Fruit fly (Drosophila melanogaster) whole organism, wandering third instar larva: ENCODE measurements around the gene CG14518.

Experiments
- Hr83 ChIP-seq: fragments of 200-300 bp; sonication (Bioruptor generic); optimal IDR thresholded peaks from 2 replicates; lab custom pipeline; 2016; ENCODE audit warnings: missing biosample characterization, mild to moderate bottlenecking, missing genetic modification characterization, moderate library complexity; ENCODE audit not compliant: poor library complexity, severe bottlenecking
- Myc ChIP-seq: fragments of >200 bp; optimal IDR thresholded peaks from 2 replicates; lab custom pipeline; 2017
- N ChIP-seq: fragments of >200 bp; optimal IDR thresholded peaks from 2 replicates; lab custom pipeline; 2018; ENCODE audit warnings: missing biosample characterization, missing external identifiers, missing genetic modification characterization
- br ChIP-seq: fragments of 200-800 bp; sonication (Bioruptor generic); optimal IDR thresholded peaks from 2 replicates; lab custom pipeline; 2016; ENCODE audit warnings: missing biosample characterization, missing genetic modification characterization
- pan ChIP-seq: fragments of >200 bp; optimal IDR thresholded peaks from 2 replicates; lab custom pipeline; 2017
- psq ChIP-seq: fragments of 200-800 bp; sonication (Bioruptor generic); optimal IDR thresholded peaks from 3 replicates; lab custom pipeline; 2017; ENCODE audit warnings: missing biosample characterization, mild to moderate bottlenecking, missing genetic modification characterization, moderate library complexity
- sage ChIP-seq: fragments of 200-800 bp; sonication (Bioruptor generic); optimal IDR thresholded peaks from 2 replicates; lab custom pipeline; 2016; ENCODE audit warnings: missing biosample characterization, mild to moderate bottlenecking, missing genetic modification characterization
- tai ChIP-seq: sonication (Bioruptor generic); optimal IDR thresholded peaks from 2 replicates; lab custom pipeline; 2016; ENCODE audit warnings: missing biosample characterization, missing genetic modification characterization
- woc ChIP-seq: sonication (Bioruptor generic); optimal IDR thresholded peaks from 2 replicates; lab custom pipeline; 2016; ENCODE audit warnings: missing biosample characterization, mild to moderate bottlenecking, missing genetic modification characterization

dm6 chr3R:29020366-29020765, 4.4 kb upstream of the CG14518 start, which contains the start of gene wat:
- no peak for TF ChIP-seq tai (GFP tag; lab: Kevin White, UChicago)
- TF ChIP-seq pan (lab: Kevin White, UChicago), result no peak
- no peak for TF ChIP-seq sage (GFP tag; lab: Kevin White, UChicago)
- no peak for TF ChIP-seq psq
- TF ChIP-seq woc (GFP tag; lab: Kevin White, UChicago), result no peak
- TF ChIP-seq Myc (lab: Kevin White, UChicago), result no peak
- TF ChIP-seq br, result no peak
- TF ChIP-seq N (GFP tag; lab: Kevin White, UChicago), result no peak
- TF ChIP-seq Hr83 (GFP tag; lab: Kevin White, UChicago), result no peak
